Fruit fly (Drosophila melanogaster) whole organism, embryonic: ENCODE measurements around the gene CG46244.

Experiments used
- Blimp-1 ChIP-seq: fragments of 200-800 bp; sonication (Bioruptor generic); optimal IDR thresholded peaks from 3 replicates; lab custom pipeline; 2018; ENCODE audit warnings: missing biosample characterization, missing genetic modification characterization, mild to moderate bottlenecking, moderate library complexity, missing genetic modification reagents
- BtbVII ChIP-seq: fragments of 200-800 bp; sonication (Bioruptor generic); optimal IDR thresholded peaks from 3 replicates; lab custom pipeline; 2017; ENCODE audit warnings: missing biosample characterization, mild to moderate bottlenecking, missing genetic modification characterization
- CG10209 ChIP-seq: fragments of 200-800 bp; sonication (Bioruptor generic); optimal IDR thresholded peaks from 3 replicates; lab custom pipeline; 2017; ENCODE audit warnings: missing biosample characterization, mild to moderate bottlenecking, missing genetic modification characterization, missing genetic modification reagents
- CG10366 ChIP-seq: fragments of 200-800 bp; sonication (Bioruptor generic); IDR thresholded peaks from 2 replicates; pipeline ENCODE4 v1.3.6; 2022; ENCODE audit warnings: missing biosample characterization, missing genetic modification characterization
- CG10431 ChIP-seq: fragments of 200-800 bp; sonication (Bioruptor generic); optimal IDR thresholded peaks from 3 replicates; lab custom pipeline; 2018; ENCODE audit warnings: missing biosample characterization, mild to moderate bottlenecking, missing genetic modification characterization
- CG11504 ChIP-seq: fragments of 200-800 bp; sonication (Bioruptor generic); optimal IDR thresholded peaks from 3 replicates; lab custom pipeline; 2019; ENCODE audit warnings: missing biosample characterization, mild to moderate bottlenecking, missing genetic modification characterization, moderate library complexity
- CG13624 ChIP-seq: fragments of 200-800 bp; sonication (Bioruptor generic); optimal IDR thresholded peaks from 2 replicates; lab custom pipeline; 2016; ENCODE audit warnings: missing biosample characterization, missing genetic modification characterization
- CG16813 ChIP-seq: fragments of 200-800 bp; sonication (Bioruptor generic); IDR thresholded peaks from 3 replicates; pipeline ENCODE4 v1.3.6; 2022; ENCODE audit warnings: missing biosample characterization, missing genetic modification characterization; ENCODE audit not compliant: partially characterized antibody
- CG16815 ChIP-seq: fragments of 200-800 bp; sonication (Bioruptor generic); optimal IDR thresholded peaks from 3 replicates; lab custom pipeline; 2017; ENCODE audit warnings: missing biosample characterization, mild to moderate bottlenecking, missing genetic modification characterization
- CG2120 ChIP-seq: fragments of 200-800 bp; sonication (Bioruptor generic); optimal IDR thresholded peaks from 3 replicates; lab custom pipeline; 2016; ENCODE audit warnings: missing biosample characterization, missing genetic modification characterization
- CG2678 ChIP-seq: fragments of 200-800 bp; sonication (Bioruptor generic); optimal IDR thresholded peaks from 3 replicates; lab custom pipeline; 2019; ENCODE audit warnings: missing biosample characterization, mild to moderate bottlenecking, missing genetic modification characterization, moderate library complexity
- CG33213 ChIP-seq: fragments of 200-800 bp; sonication (Bioruptor generic); optimal IDR thresholded peaks from 3 replicates; lab custom pipeline; 2016; ENCODE audit warnings: missing biosample characterization, missing genetic modification characterization
- CG3407 ChIP-seq: fragments of 200-800 bp; sonication (Bioruptor generic); optimal IDR thresholded peaks from 2 replicates; lab custom pipeline; 2018; ENCODE audit warnings: missing biosample characterization, mild to moderate bottlenecking, missing genetic modification characterization
- CG3847 ChIP-seq: fragments of 200-800 bp; sonication (Bioruptor generic); IDR thresholded peaks from 2 replicates; pipeline ENCODE4 v1.3.6; 2022; ENCODE audit warnings: missing biosample characterization, missing genetic modification characterization
- CG4730 ChIP-seq: fragments of 200-800 bp; sonication (Bioruptor generic); IDR thresholded peaks from 2 replicates; pipeline ENCODE4 v1.3.6; 2022; ENCODE audit warnings: missing biosample characterization, missing genetic modification characterization
- CG6175 ChIP-seq: fragments of 200-800 bp; sonication (Bioruptor generic); IDR thresholded peaks from 3 replicates; pipeline ENCODE4 v1.3.6; 2022; ENCODE audit warnings: missing biosample characterization, missing genetic modification characterization
- CG6654 ChIP-seq: fragments of 200-800 bp; sonication (Bioruptor generic); optimal IDR thresholded peaks from 2 replicates; lab custom pipeline; 2017; ENCODE audit warnings: missing biosample characterization, mild to moderate bottlenecking, missing genetic modification characterization
- CG6813 ChIP-seq: fragments of 200-800 bp; sonication (Bioruptor generic); optimal IDR thresholded peaks from 2 replicates; lab custom pipeline; 2017; ENCODE audit warnings: missing biosample characterization, missing genetic modification characterization, mild to moderate bottlenecking, moderate library complexity, missing genetic modification reagents
- CG7928 ChIP-seq: fragments of 200-800 bp; sonication (Bioruptor generic); optimal IDR thresholded peaks from 2 replicates; lab custom pipeline; 2017; ENCODE audit warnings: missing biosample characterization, mild to moderate bottlenecking, missing genetic modification characterization
- CG7963 ChIP-seq: fragments of 200-800 bp; sonication (Bioruptor generic); IDR thresholded peaks from 3 replicates; pipeline ENCODE4 v1.3.6; 2022; ENCODE audit warnings: missing biosample characterization, missing genetic modification characterization; ENCODE audit not compliant: partially characterized antibody
- CG8388 ChIP-seq: fragments of 200-800 bp; sonication (Bioruptor generic); optimal IDR thresholded peaks from 2 replicates; lab custom pipeline; 2019; ENCODE audit warnings: missing biosample characterization, mild to moderate bottlenecking, missing genetic modification characterization, moderate library complexity
- CG8478 ChIP-seq: fragments of >200 bp; optimal IDR thresholded peaks from 2 replicates; lab custom pipeline; 2018
- Dad ChIP-seq: fragments of 200-800 bp; sonication (Bioruptor generic); optimal IDR thresholded peaks from 3 replicates; lab custom pipeline; 2016; ENCODE audit warnings: missing biosample characterization, missing genetic modification characterization
- Elba2 ChIP-seq: fragments of 200-800 bp; sonication (Bioruptor generic); optimal IDR thresholded peaks from 3 replicates; lab custom pipeline; 2016; ENCODE audit warnings: missing biosample characterization, missing genetic modification characterization
- Hey ChIP-seq: fragments of 200-800 bp; sonication (Bioruptor generic); optimal IDR thresholded peaks from 3 replicates; lab custom pipeline; 2018; ENCODE audit warnings: missing biosample characterization, mild to moderate bottlenecking, missing genetic modification characterization
- Hmr ChIP-seq: fragments of 200-800 bp; sonication (Bioruptor generic); optimal IDR thresholded peaks from 3 replicates; lab custom pipeline; 2017; ENCODE audit warnings: mild to moderate bottlenecking, missing biosample characterization, missing genetic modification reagents, missing genetic modification characterization
- Jarid2 ChIP-seq: fragments of 200-800 bp; sonication (Bioruptor generic); optimal IDR thresholded peaks from 3 replicates; lab custom pipeline; 2017; ENCODE audit warnings: mild to moderate bottlenecking, missing biosample characterization, missing genetic modification reagents, missing genetic modification characterization
- NK7.1 ChIP-seq: fragments of 200-800 bp; sonication (Bioruptor generic); optimal IDR thresholded peaks from 3 replicates; lab custom pipeline; 2016; ENCODE audit warnings: missing biosample characterization, missing genetic modification characterization
- Sox100B ChIP-seq: fragments of 200-800 bp; sonication (Bioruptor generic); optimal IDR thresholded peaks from 3 replicates; lab custom pipeline; 2018; ENCODE audit warnings: missing biosample characterization, mild to moderate bottlenecking, missing genetic modification characterization
- Stat92E ChIP-seq, 3 experiments: fragments of >200 bp in 2 of 3; fragments of 200-800 bp in 1 of 3; sonication (Bioruptor generic) in 1 of 3; optimal IDR thresholded peaks; 2 replicates each; lab custom pipeline; 2017 to 2019; ENCODE audit warnings: missing biosample characterization in 3 of 3, missing genetic modification characterization in 3 of 3, mild to moderate bottlenecking in 1 of 3, moderate library complexity in 1 of 3
- Taf1 ChIP-seq: fragments of 200-800 bp; sonication (Bioruptor generic); IDR thresholded peaks from 2 replicates; pipeline ENCODE4 v1.3.6; 2022; ENCODE audit warnings: missing biosample characterization, missing genetic modification characterization
- Xbp1 ChIP-seq: fragments of 200-800 bp; sonication (Bioruptor generic); optimal IDR thresholded peaks from 3 replicates; lab custom pipeline; 2016; ENCODE audit warnings: missing biosample characterization, mild to moderate bottlenecking, missing genetic modification characterization
- abd-A ChIP-seq: fragments of 200-800 bp; sonication (Bioruptor generic); optimal IDR thresholded peaks from 3 replicates; lab custom pipeline; 2019; ENCODE audit warnings: missing biosample characterization, mild to moderate bottlenecking, missing genetic modification characterization, moderate library complexity
- ara ChIP-seq: fragments of 200-800 bp; sonication (Bioruptor generic); IDR thresholded peaks from 2 replicates; pipeline ENCODE4 v1.3.6; 2022; ENCODE audit warnings: missing biosample characterization, missing genetic modification characterization
- cg ChIP-seq: fragments of 200-800 bp; sonication (Bioruptor generic); optimal IDR thresholded peaks from 3 replicates; lab custom pipeline; 2019; ENCODE audit warnings: missing biosample characterization, mild to moderate bottlenecking, missing genetic modification characterization, moderate library complexity
- corto ChIP-seq: fragments of 200-800 bp; sonication (Bioruptor generic); optimal IDR thresholded peaks from 2 replicates; lab custom pipeline; 2016; ENCODE audit warnings: missing biosample characterization, mild to moderate bottlenecking, missing genetic modification characterization, moderate library complexity
- crol ChIP-seq: fragments of 200-800 bp; sonication (Bioruptor generic); IDR thresholded peaks from 2 replicates; pipeline ENCODE4 v1.3.6; 2022; ENCODE audit warnings: missing biosample characterization, missing genetic modification characterization
- dmrt11E ChIP-seq: fragments of 200-800 bp; sonication (Bioruptor generic); optimal IDR thresholded peaks from 3 replicates; lab custom pipeline; 2018; ENCODE audit warnings: missing biosample characterization, mild to moderate bottlenecking, missing genetic modification characterization, moderate library complexity
- gcm ChIP-seq: fragments of 200-800 bp; sonication (Bioruptor generic); optimal IDR thresholded peaks from 2 replicates; lab custom pipeline; 2019; ENCODE audit warnings: missing biosample characterization, mild to moderate bottlenecking, missing genetic modification characterization, moderate library complexity
- gsb ChIP-seq: fragments of 200-800 bp; sonication (Bioruptor generic); IDR thresholded peaks from 2 replicates; pipeline ENCODE4 v1.3.6; 2022; ENCODE audit warnings: missing biosample characterization, missing genetic modification characterization
- ind ChIP-seq: fragments of 200-800 bp; sonication (Bioruptor generic); optimal IDR thresholded peaks from 3 replicates; lab custom pipeline; 2016; ENCODE audit warnings: missing biosample characterization, missing genetic modification characterization
- insv ChIP-seq, 2 experiments: fragments of 200-800 bp; sonication (Bioruptor generic); optimal IDR thresholded peaks; 3 replicates each; lab custom pipeline; 2016 to 2018; ENCODE audit warnings: missing biosample characterization in 2 of 2, missing genetic modification characterization in 2 of 2
- kah ChIP-seq: fragments of 200-800 bp; sonication (Bioruptor generic); optimal IDR thresholded peaks from 2 replicates; lab custom pipeline; 2018; ENCODE audit warnings: missing biosample characterization, mild to moderate bottlenecking, missing genetic modification characterization
- nom ChIP-seq: fragments of 200-800 bp; sonication (Bioruptor generic); optimal IDR thresholded peaks from 2 replicates; lab custom pipeline; 2017; ENCODE audit warnings: missing biosample characterization, missing genetic modification characterization, mild to moderate bottlenecking, moderate library complexity, missing genetic modification reagents
- pho ChIP-seq: fragments of 200-800 bp; sonication (Bioruptor generic); optimal IDR thresholded peaks from 2 replicates; lab custom pipeline; 2016; ENCODE audit warnings: missing biosample characterization, missing genetic modification characterization
- psq ChIP-seq: fragments of 200-800 bp; sonication (Bioruptor generic); optimal IDR thresholded peaks from 2 replicates; lab custom pipeline; 2017; ENCODE audit warnings: missing biosample characterization, missing genetic modification characterization
- schlank ChIP-seq: fragments of 200-800 bp; sonication (Bioruptor generic); optimal IDR thresholded peaks from 2 replicates; lab custom pipeline; 2018; ENCODE audit warnings: missing biosample characterization, mild to moderate bottlenecking, missing genetic modification characterization
- tap ChIP-seq: fragments of 200-800 bp; optimal IDR thresholded peaks from 3 replicates; lab custom pipeline; 2019; ENCODE audit warnings: missing biosample characterization, mild to moderate bottlenecking, missing genetic modification characterization, moderate library complexity
- wor ChIP-seq: fragments of 200-800 bp; sonication (Bioruptor generic); IDR thresholded peaks from 2 replicates; pipeline ENCODE4 v1.3.6; 2022; ENCODE audit warnings: missing biosample characterization, missing genetic modification characterization

The CG46244 gene

dm6 chr2L:19763773-19764580 is 157.6 kb downstream of the CG46244 start, which contains the start of gene fbp (continued):
- TF ChIP-seq Xbp1 (GFP tag; lab: Kevin White, UChicago) (peak; percentile 70), abd-A (tag; lab: Kevin White, UChicago) (no peak), CG8388 (GFP tag; lab: Kevin White, UChicago) (peak; percentile 48), CG7928 (GFP tag; lab: Kevin White, UChicago) (no peak), tap (peak; percentile 24), nom (no peak), CG4730 (GFP tag; lab: Robert Waterston, UW) (no peak), gcm (peak; percentile 43), BtbVII (GFP tag; lab: Kevin White, UChicago) (peak; percentile 58), corto (GFP tag; lab: Kevin White, UChicago) (no peak), CG8478 (lab: Kevin White, UChicago) (no peak), CG33213 (GFP tag; lab: Kevin White, UChicago) (no peak), Stat92E (GFP tag; optimal IDR thresholded peaks at IDR 0.05; lab: Kevin White, UChicago) (peak in 1 of 3 experiments; percentile 25), crol (GFP tag; lab: Robert Waterston, UW) (no peak), Elba2 (GFP tag; lab: Kevin White, UChicago) (no peak), CG16815 (GFP tag; lab: Kevin White, UChicago) (peak; percentile 68), CG3847 (GFP tag; lab: Robert Waterston, UW) (0 out of 2 replicates have a peak, but pooled peaks have one; percentile 41), CG10431 (peak; percentile 16), insv (GFP tag; optimal IDR thresholded peaks at IDR 0.05; lab: Kevin White, UChicago) (no peak), wor (no peak), dmrt11E (tag; lab: Kevin White, UChicago) (peak; percentile 40), ind (GFP tag; lab: Kevin White, UChicago) (peak; percentile 62), CG6813 (GFP tag; lab: Kevin White, UChicago) (no peak), Taf1 (GFP tag; lab: Robert Waterston, UW) (no peak), gsb (GFP tag; lab: Robert Waterston, UW) (no peak), Jarid2 (GFP tag; lab: Kevin White, UChicago) (peak; percentile 87), schlank (tag; lab: Kevin White, UChicago) (no peak), CG2120 (GFP tag; lab: Kevin White, UChicago) (peak; percentile 68), CG10366 (peak; percentile 41; the same call in 1 of the 2 replicates), CG2678 (tag; lab: Kevin White, UChicago) (peak; percentile 86), CG10209 (GFP tag; lab: Kevin White, UChicago) (peak; percentile 63), Sox100B (GFP tag; lab: Kevin White, UChicago) (peak; percentile 88), CG13624 (GFP tag; lab: Kevin White, UChicago) (peak; percentile 20), CG3407 (peak; percentile 37), Hey (tag; lab: Kevin White, UChicago) (peak; percentile 99), kah (GFP tag; lab: Kevin White, UChicago) (no peak), CG16813 (GFP tag; lab: Robert Waterston, UW) (no peak), CG6654 (GFP tag; lab: Kevin White, UChicago) (no peak), CG6175 (GFP tag; lab: Robert Waterston, UW) (no peak), Blimp-1 (GFP tag; lab: Kevin White, UChicago) (peak; percentile 94), psq (peak; percentile 43), CG7963 (GFP tag; lab: Robert Waterston, UW) (no peak), CG11504 (peak; percentile 82), ara (GFP tag; lab: Robert Waterston, UW) (no peak), Hmr (GFP tag; lab: Kevin White, UChicago) (peak; percentile 76), pho (no peak), NK7.1 (no peak), cg (GFP tag; lab: Kevin White, UChicago) (no peak), Dad (GFP tag; lab: Kevin White, UChicago) (no peak)
